Worm (Caenorhabditis elegans) whole organism, midembryonic: ENCODE data around the gene C06E1.9.

ENCODE experiments used
- T22C8.4 ChIP-seq: fragments of 200-800 bp; sonication (Bioruptor generic); IDR thresholded peaks from 2 replicates; pipeline ENCODE4 v1.3.6; 2022; ENCODE audit warnings: missing genetic modification characterization, missing compliant biosample characterization
- cog-1 ChIP-seq: sonication (generic microtip); optimal IDR thresholded peaks from 2 replicates; lab custom pipeline; 2016; ENCODE audit warnings: missing genetic modification characterization, missing compliant biosample characterization
- flt-1 ChIP-seq: fragments of 200-800 bp; sonication (Bioruptor generic); IDR thresholded peaks from 2 replicates; pipeline ENCODE4 v1.3.6; 2022; ENCODE audit warnings: missing genetic modification characterization, missing compliant biosample characterization
- klf-2 ChIP-seq: fragments of 200-800 bp; sonication (Bioruptor generic); conservative IDR thresholded peaks from 2 replicates; pipeline ENCODE4 v1.3.6; 2022; ENCODE audit warnings: missing genetic modification reagents, missing genetic modification characterization, missing compliant biosample characterization
- med-1 ChIP-seq: sonication (generic microtip); optimal IDR thresholded peaks from 2 replicates; lab custom pipeline; 2017; ENCODE audit warnings: missing genetic modification characterization, mild to moderate bottlenecking, missing compliant biosample characterization, antibody characterized with exemption, missing genetic modification reagents; ENCODE audit not compliant: insufficient read depth
- ref-1 ChIP-seq: fragments of 200-800 bp; sonication (Bioruptor generic); conservative IDR thresholded peaks from 2 replicates; pipeline ENCODE4 v1.3.6; 2022; ENCODE audit warnings: missing genetic modification reagents, missing genetic modification characterization, missing compliant biosample characterization
- tab-1 ChIP-seq: fragments of 200-800 bp; sonication (Bioruptor generic); IDR thresholded peaks from 2 replicates; pipeline ENCODE4 v1.3.6; 2022; ENCODE audit warnings: missing genetic modification characterization, missing compliant biosample characterization
- ztf-23 ChIP-seq: fragments of 200-800 bp; sonication (Bioruptor generic); IDR thresholded peaks from 2 replicates; pipeline ENCODE4 v1.3.6; 2022; ENCODE audit warnings: missing genetic modification reagents, missing genetic modification characterization, missing compliant biosample characterization
- ztf-29 ChIP-seq: fragments of 200-800 bp; sonication (Bioruptor generic); IDR thresholded peaks from 2 replicates; pipeline ENCODE4 v1.3.6; 2022; ENCODE audit warnings: missing genetic modification reagents, missing genetic modification characterization, missing compliant biosample characterization

C06E1.9 gene

DNA sequence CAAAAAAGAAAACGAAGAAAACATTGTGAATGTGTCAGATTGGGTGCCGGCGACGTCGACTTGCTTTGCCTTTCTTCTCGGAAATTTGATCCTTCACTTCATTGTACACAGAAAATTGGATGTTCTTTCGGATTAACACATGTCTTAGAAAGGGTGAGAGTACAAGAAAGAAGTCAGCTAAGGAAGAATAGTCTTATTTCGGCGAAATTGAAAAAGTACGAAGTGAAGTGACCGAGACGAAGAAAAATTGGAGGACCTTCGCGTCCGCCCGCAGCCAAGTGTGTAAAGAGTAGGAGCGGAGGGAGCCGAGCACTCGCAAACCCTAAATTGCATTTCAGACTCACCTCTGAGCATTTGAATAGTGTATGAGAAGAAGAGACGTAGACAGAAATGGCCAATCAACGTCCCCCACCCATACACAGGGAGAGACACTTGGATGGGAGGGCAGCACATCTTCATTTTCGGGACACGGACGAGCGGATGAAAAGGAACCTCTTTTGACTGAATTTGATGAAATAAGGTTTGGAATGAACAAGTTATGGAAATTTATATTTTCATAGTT lies 20.9 kb downstream of the C06E1.9 start, which contains the start of gene glr-1:
Gene glr-1 (minus strand): TSS at position 51 of the 562 bp plus-strand sequence.
- TF ChIP-seq flt-1 = no peak
- TF ChIP-seq ref-1 (GFP tag; lab: Robert Waterston, UW) = no peak
- TF ChIP-seq ztf-23 (GFP tag; lab: Robert Waterston, UW) = no peak
- no peak for TF ChIP-seq cog-1 (tag; lab: Kevin White, UChicago)

DNA sequence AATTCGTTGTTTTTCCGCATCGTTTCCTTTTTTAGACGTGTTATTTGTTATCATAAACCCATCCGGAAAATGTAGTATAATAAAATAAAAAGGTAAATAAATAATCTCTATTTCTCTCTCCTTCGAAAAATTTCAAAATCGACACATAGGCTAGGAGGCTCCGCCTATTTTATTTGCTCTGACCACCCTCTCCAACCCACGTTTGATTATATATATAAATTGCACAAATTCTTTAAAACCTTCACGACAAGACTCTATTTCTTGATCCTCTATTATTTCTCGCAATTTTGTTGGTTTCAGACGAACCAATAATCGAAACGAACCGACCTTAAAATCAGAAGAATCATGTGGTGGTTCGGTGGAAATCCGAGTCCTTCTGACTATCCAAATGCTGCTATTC lies 28.8 kb downstream of the C06E1.9 start, which contains the start of gene doxa-1:
Gene doxa-1 (plus strand): TSS at position 301 of the 400 bp plus-strand sequence.
- no peak for TF ChIP-seq cog-1 (tag; lab: Kevin White, UChicago)
- no peak for TF ChIP-seq ztf-23 (GFP tag; lab: Robert Waterston, UW)
- no peak for TF ChIP-seq ref-1 (GFP tag; lab: Robert Waterston, UW)
- TF ChIP-seq med-1 (GFP tag; lab: Kevin White, UChicago) = no peak
- TF ChIP-seq flt-1 = no peak
- TF ChIP-seq ztf-29 = no peak
- no peak for TF ChIP-seq tab-1 (GFP tag; lab: Robert Waterston, UW)
- TF ChIP-seq T22C8.4 (GFP tag; lab: Robert Waterston, UW) = no peak

- TF ChIP-seq flt-1 (no peak), cog-1 (tag; lab: Kevin White, UChicago) (no peak), ztf-23 (GFP tag; lab: Robert Waterston, UW) (no peak), klf-2 (GFP tag; lab: Robert Waterston, UW) (no peak), tab-1 (GFP tag; lab: Robert Waterston, UW) (no peak), T22C8.4 (GFP tag; lab: Robert Waterston, UW) (no peak), med-1 (GFP tag; lab: Kevin White, UChicago) (no peak), ztf-29 (no peak), ref-1 (GFP tag; lab: Robert Waterston, UW) (no peak)
Observed at ce11 chrIII:8579367-8579766, 30.2 kb downstream of the C06E1.9 start.

ce11 chrIII:8578381-8578780 lies 31.2 kb downstream of the C06E1.9 start:
- TF ChIP-seq ztf-23 (GFP tag; lab: Robert Waterston, UW) (no peak), flt-1 (no peak), med-1 (GFP tag; lab: Kevin White, UChicago) (no peak), klf-2 (GFP tag; lab: Robert Waterston, UW) (no peak)

DNA sequence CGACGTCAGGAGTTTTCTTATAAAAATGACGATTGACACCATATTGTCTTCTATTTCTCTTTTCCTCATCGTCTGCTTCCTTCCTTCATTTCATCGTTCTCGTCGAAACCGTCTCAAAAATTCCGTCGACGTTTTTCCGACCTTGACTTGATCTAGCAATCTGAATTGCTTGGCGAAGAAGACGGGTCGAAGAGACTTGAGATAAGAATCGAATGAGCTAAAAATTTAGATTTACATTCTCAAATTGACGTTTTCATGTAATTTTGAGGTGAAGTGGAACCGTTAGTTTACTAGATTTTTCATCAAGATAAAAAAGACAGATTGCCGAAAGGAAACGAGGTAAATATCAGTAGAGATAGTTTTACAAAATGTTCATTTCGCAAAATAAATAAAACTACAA lies 32.0 kb downstream of the C06E1.9 start:
- TF ChIP-seq ref-1 (GFP tag; lab: Robert Waterston, UW) = no peak
- no peak for TF ChIP-seq cog-1 (tag; lab: Kevin White, UChicago)
- no peak for TF ChIP-seq flt-1
- TF ChIP-seq med-1 (GFP tag; lab: Kevin White, UChicago) = no peak
- no peak for TF ChIP-seq T22C8.4 (GFP tag; lab: Robert Waterston, UW)
- no peak for TF ChIP-seq klf-2 (GFP tag; lab: Robert Waterston, UW)
- no peak for TF ChIP-seq tab-1 (GFP tag; lab: Robert Waterston, UW)
- TF ChIP-seq ztf-29 = no peak
- TF ChIP-seq ztf-23 (GFP tag; lab: Robert Waterston, UW) = no peak

- TF ChIP-seq klf-2 (GFP tag; lab: Robert Waterston, UW) = no peak
- no peak for TF ChIP-seq ztf-29
Observed at ce11 chrIII:8575359-8576101, 34.1 kb downstream of the C06E1.9 start.

- TF ChIP-seq med-1 (GFP tag; lab: Kevin White, UChicago) (no peak), flt-1 (no peak), ztf-29 (no peak), ref-1 (GFP tag; lab: Robert Waterston, UW) (no peak), tab-1 (GFP tag; lab: Robert Waterston, UW) (no peak), ztf-23 (GFP tag; lab: Robert Waterston, UW) (no peak), T22C8.4 (GFP tag; lab: Robert Waterston, UW) (no peak), klf-2 (GFP tag; lab: Robert Waterston, UW) (no peak), cog-1 (tag; lab: Kevin White, UChicago) (no peak)
Observed at ce11 chrIII:8574299-8574698, 35.3 kb downstream of the C06E1.9 start.

ce11 chrIII:8573869-8574268 lies 35.7 kb downstream of the C06E1.9 start:
- no peak for TF ChIP-seq flt-1
- no peak for TF ChIP-seq ref-1 (GFP tag; lab: Robert Waterston, UW)
- no peak for TF ChIP-seq med-1 (GFP tag; lab: Kevin White, UChicago)
- TF ChIP-seq tab-1 (GFP tag; lab: Robert Waterston, UW) = no peak
- TF ChIP-seq ztf-23 (GFP tag; lab: Robert Waterston, UW) = no peak
- TF ChIP-seq cog-1 (tag; lab: Kevin White, UChicago) = no peak
- no peak for TF ChIP-seq klf-2 (GFP tag; lab: Robert Waterston, UW)
- TF ChIP-seq T22C8.4 (GFP tag; lab: Robert Waterston, UW) = no peak
- no peak for TF ChIP-seq ztf-29

ce11 chrIII:8573301-8573700 lies 36.3 kb downstream of the C06E1.9 start:
- no peak for TF ChIP-seq ref-1 (GFP tag; lab: Robert Waterston, UW)
- no peak for TF ChIP-seq cog-1 (tag; lab: Kevin White, UChicago)
- no peak for TF ChIP-seq flt-1
- TF ChIP-seq ztf-29 = no peak
- no peak for TF ChIP-seq tab-1 (GFP tag; lab: Robert Waterston, UW)
- TF ChIP-seq med-1 (GFP tag; lab: Kevin White, UChicago) = no peak
- no peak for TF ChIP-seq klf-2 (GFP tag; lab: Robert Waterston, UW)
- TF ChIP-seq T22C8.4 (GFP tag; lab: Robert Waterston, UW) = no peak
- no peak for TF ChIP-seq ztf-23 (GFP tag; lab: Robert Waterston, UW)
